Fruit fly (Drosophila melanogaster): ENCODE data around the gene CG18094.

Gene CG18094

dm6 chr2L:19453381-19453780 lies 36.7 kb upstream of the CG18094 start, which contains the start of gene Top2 (continued):
- TF ChIP-seq CHES-1-like (GFP tag; optimal IDR thresholded peaks at IDR 0.05) = peak; percentile 67
- peak; percentile 79 for TF ChIP-seq zen2 (GFP tag; IDR thresholded peaks at IDR 0.05; ENCODE audit: partially characterized antibody)
- TF ChIP-seq NFAT (GFP tag; IDR thresholded peaks at IDR 0.05) = peak; percentile 55; the same call in 1 of the 2 replicates
- TF ChIP-seq CG17328 (GFP tag; IDR thresholded peaks at IDR 0.05) = no peak
- TF ChIP-seq eve (GFP tag; optimal IDR thresholded peaks at IDR 0.05) = no peak
- peak; percentile 5 for TF ChIP-seq CG10654 (GFP tag; optimal IDR thresholded peaks at IDR 0.05)
- no peak for TF ChIP-seq CG12071 (GFP tag; optimal IDR thresholded peaks at IDR 0.05)
- TF ChIP-seq MTF-1 (GFP tag; optimal IDR thresholded peaks at IDR 0.05; ENCODE audit: borderline replicate concordance) = no peak
- no peak for TF ChIP-seq CG6765 (GFP tag; optimal IDR thresholded peaks at IDR 0.05)
- TF ChIP-seq sqz (GFP tag; optimal IDR thresholded peaks at IDR 0.05) = no peak
- peak; percentile 63 for TF ChIP-seq CG2129 (GFP tag; IDR thresholded peaks at IDR 0.05; ENCODE audit: partially characterized antibody)
- no peak for TF ChIP-seq lmd (GFP tag; IDR thresholded peaks at IDR 0.05)
- peak; percentile 58 for TF ChIP-seq Mad (GFP tag; optimal IDR thresholded peaks at IDR 0.05)
- no peak for TF ChIP-seq ATbp (GFP tag; optimal IDR thresholded peaks at IDR 0.05)
- no peak for TF ChIP-seq sisA (GFP tag; IDR thresholded peaks at IDR 0.05)
- TF ChIP-seq toy (GFP tag; IDR thresholded peaks at IDR 0.05) = no peak
- no peak for TF ChIP-seq CG12219 (GFP tag; optimal IDR thresholded peaks at IDR 0.05)
- no peak for TF ChIP-seq Optix (GFP tag; IDR thresholded peaks at IDR 0.05)
- no peak for TF ChIP-seq fd3F (GFP tag; optimal IDR thresholded peaks at IDR 0.05)
- TF ChIP-seq pros (GFP tag; optimal IDR thresholded peaks at IDR 0.05) = no peak
- peak; percentile 16 for TF ChIP-seq CG17912 (GFP tag; optimal IDR thresholded peaks at IDR 0.05)
- TF ChIP-seq CG6813 (GFP tag; optimal IDR thresholded peaks at IDR 0.05) = no peak
- TF ChIP-seq maf-S (GFP tag; optimal IDR thresholded peaks at IDR 0.05) = peak; percentile 64
- TF ChIP-seq Atf6 (GFP tag; IDR thresholded peaks at IDR 0.05) = no peak
- no peak for TF ChIP-seq CG14667 (GFP tag; IDR thresholded peaks at IDR 0.05)
- TF ChIP-seq mirr (GFP tag; optimal IDR thresholded peaks at IDR 0.05) = no peak
- TF ChIP-seq CG2116 (GFP tag; optimal IDR thresholded peaks at IDR 0.05) = peak; percentile 97
- TF ChIP-seq CG4282 (GFP tag; optimal IDR thresholded peaks at IDR 0.05) = peak; percentile 41
- peak; percentile 30 for TF ChIP-seq CG9817 (tag; optimal IDR thresholded peaks at IDR 0.05)
- TF ChIP-seq CG16863 (GFP tag; optimal IDR thresholded peaks at IDR 0.05) = no peak
- peak; percentile 25 for TF ChIP-seq mam (GFP tag; optimal IDR thresholded peaks at IDR 0.05)
- no peak for TF ChIP-seq Deaf1 (tag; optimal IDR thresholded peaks at IDR 0.05)
- TF ChIP-seq jumu (GFP tag; optimal IDR thresholded peaks at IDR 0.05) = peak; percentile 39
- TF ChIP-seq ab (GFP tag; optimal IDR thresholded peaks at IDR 0.05) = no peak
- no peak for TF ChIP-seq Lim3 (GFP tag; IDR thresholded peaks at IDR 0.05)
- no peak for TF ChIP-seq tio (GFP tag; optimal IDR thresholded peaks at IDR 0.05)
- no peak for TF ChIP-seq HLHmδ (GFP tag; optimal IDR thresholded peaks at IDR 0.05)
- no peak for TF ChIP-seq Meics (GFP tag; optimal IDR thresholded peaks at IDR 0.05)
- TF ChIP-seq Bdp1 (GFP tag; optimal IDR thresholded peaks at IDR 0.05) = peak; percentile 10
- TF ChIP-seq insv (GFP tag; optimal IDR thresholded peaks at IDR 0.05) = peak in 1 of 2 experiments; percentile 53
- no peak for TF ChIP-seq CG3407 (GFP tag; optimal IDR thresholded peaks at IDR 0.05)
- no peak for TF ChIP-seq wek (GFP tag; optimal IDR thresholded peaks at IDR 0.05)
- no peak for TF ChIP-seq GATAe (GFP tag; conservative IDR thresholded peaks at IDR 0.05)
- no peak for TF ChIP-seq gcm2 (GFP tag; optimal IDR thresholded peaks at IDR 0.05)
- TF ChIP-seq fru (optimal IDR thresholded peaks at IDR 0.05) = no peak
- peak; percentile 2 for TF ChIP-seq unpg (GFP tag; optimal IDR thresholded peaks at IDR 0.05)
- TF ChIP-seq Drgx (GFP tag; IDR thresholded peaks at IDR 0.05) = no peak
- no peak for TF ChIP-seq Atf-2 (GFP tag; optimal IDR thresholded peaks at IDR 0.05)
- no peak for TF ChIP-seq lab (GFP tag; optimal IDR thresholded peaks at IDR 0.05)
- no peak for TF ChIP-seq kni (GFP tag; optimal IDR thresholded peaks at IDR 0.05)
- TF ChIP-seq CG3281 (GFP tag; optimal IDR thresholded peaks at IDR 0.05) = no peak
- no peak for TF ChIP-seq Mrtf (GFP tag; IDR thresholded peaks at IDR 0.05)
